Fruit fly (Drosophila melanogaster) whole organism, pupa: ENCODE results near the gene CG15418.

Experiments used
- CG8159 ChIP-seq: fragments of 200-800 bp; sonication (Bioruptor generic); optimal IDR thresholded peaks from 3 replicates; lab custom pipeline; 2018; ENCODE audit warnings: missing biosample characterization, mild to moderate bottlenecking, missing genetic modification characterization, moderate library complexity
- CG8301 ChIP-seq: fragments of 200-800 bp; sonication (Bioruptor generic); optimal IDR thresholded peaks from 2 replicates; lab custom pipeline; 2018; ENCODE audit warnings: missing biosample characterization, mild to moderate bottlenecking, missing genetic modification characterization
- D1 ChIP-seq: fragments of 200-800 bp; sonication (Bioruptor generic); optimal IDR thresholded peaks from 2 replicates; lab custom pipeline; 2018; ENCODE audit warnings: missing biosample characterization, mild to moderate bottlenecking, missing genetic modification characterization, moderate library complexity
- EcR ChIP-seq: fragments of 200-800 bp; sonication (Bioruptor generic); optimal IDR thresholded peaks from 3 replicates; lab custom pipeline; 2019; ENCODE audit warnings: missing biosample characterization, missing genetic modification characterization, mild to moderate bottlenecking, moderate library complexity, missing genetic modification reagents
- Pif1A ChIP-seq: fragments of 200-800 bp; sonication (Bioruptor generic); optimal IDR thresholded peaks from 3 replicates; lab custom pipeline; 2016; ENCODE audit warnings: missing biosample characterization, missing genetic modification characterization
- Pif1B ChIP-seq: fragments of 200-800 bp; sonication (Bioruptor generic); optimal IDR thresholded peaks from 3 replicates; lab custom pipeline; 2016; ENCODE audit warnings: missing biosample characterization, missing genetic modification characterization
- Snoo ChIP-seq: fragments of 200-800 bp; sonication (Bioruptor generic); optimal IDR thresholded peaks from 3 replicates; lab custom pipeline; 2017; ENCODE audit warnings: missing biosample characterization, mild to moderate bottlenecking, missing genetic modification characterization, inconsistent platforms
- gl ChIP-seq: fragments of 200-800 bp; sonication (Bioruptor generic); optimal IDR thresholded peaks from 2 replicates; lab custom pipeline; 2018; ENCODE audit warnings: missing biosample characterization, mild to moderate bottlenecking, missing genetic modification characterization

DNA sequence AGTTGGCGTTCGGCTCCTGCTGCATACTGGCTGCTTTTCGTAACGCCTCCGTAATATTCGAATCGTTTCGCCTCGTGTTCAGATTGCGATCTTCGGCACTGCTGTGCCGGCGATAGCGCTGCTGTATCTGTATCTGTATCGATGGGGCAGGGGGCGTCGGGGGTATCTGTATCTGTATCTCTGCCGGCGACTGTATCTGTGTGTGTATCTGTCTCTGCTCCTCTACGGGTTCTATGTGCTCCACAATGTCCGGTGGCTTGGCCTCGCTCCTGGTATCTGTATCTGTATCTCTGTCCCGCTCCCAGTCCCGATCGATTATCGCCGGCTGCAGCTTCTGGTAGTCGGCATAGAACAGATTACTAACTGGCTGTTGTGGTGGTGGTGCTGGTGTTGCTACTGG is 18.4 kb upstream of the CG15418 start:
- TF ChIP-seq Snoo (no peak), CG8159 (tag; lab: Kevin White, UChicago) (peak; percentile 7), EcR (GFP tag; lab: Kevin White, UChicago) (peak; percentile 85), Pif1A (GFP tag; lab: Kevin White, UChicago) (no peak), gl (tag; lab: Kevin White, UChicago) (no peak), D1 (tag; lab: Kevin White, UChicago) (no peak), Pif1B (no peak), CG8301 (tag; lab: Kevin White, UChicago) (no peak)
